Fruit fly (Drosophila melanogaster) Kc167 (cell line): ENCODE measurements around the gene CG15283.

Experiments used
- Myc ChIP-seq: fragments of >200 bp; optimal IDR thresholded peaks from 2 replicates; lab custom pipeline; 2017; ENCODE audit warnings: missing external identifiers
- Sin3A ChIP-seq: fragments of >200 bp; optimal IDR thresholded peaks from 2 replicates; lab custom pipeline; 2018; ENCODE audit warnings: missing external identifiers
- h ChIP-seq: fragments of >200 bp; optimal IDR thresholded peaks from 3 replicates; lab custom pipeline; 2018; ENCODE audit warnings: missing external identifiers
- psq ChIP-seq: fragments of >200 bp; optimal IDR thresholded peaks from 2 replicates; lab custom pipeline; 2017; ENCODE audit warnings: missing external identifiers
- ttk ChIP-seq: sonication (Bioruptor generic); optimal IDR thresholded peaks from 2 replicates; lab custom pipeline; 2017; ENCODE audit warnings: missing external identifiers

DNA sequence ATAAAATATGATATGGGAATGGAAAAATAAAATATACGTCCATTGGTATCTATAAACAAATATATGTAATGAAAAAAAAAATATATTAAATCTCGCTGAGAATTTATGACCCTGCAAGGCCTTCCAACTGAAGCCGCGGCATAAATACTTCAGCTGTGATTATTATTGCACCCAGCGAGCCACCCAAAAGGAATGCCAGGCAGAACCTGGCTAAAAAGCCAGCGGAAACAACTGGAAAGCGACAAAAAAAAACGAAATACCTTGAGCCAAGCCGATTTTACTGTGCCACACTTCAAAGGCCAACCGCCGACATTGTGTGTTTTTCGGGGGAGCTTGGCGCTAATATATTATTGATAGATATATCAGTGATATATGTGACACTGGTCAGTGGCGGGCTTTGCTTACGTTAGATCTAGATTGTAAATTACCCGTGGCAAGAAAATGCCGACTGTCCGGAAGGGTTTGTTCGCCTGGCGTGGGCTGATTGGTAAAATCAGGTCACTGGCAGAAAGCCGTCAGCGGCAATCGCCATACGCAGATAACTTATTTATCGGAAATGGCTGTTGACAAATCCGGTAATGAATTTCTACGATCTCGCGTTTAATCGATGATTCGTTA is 47.8 kb upstream of the CG15283 start:
- TF ChIP-seq psq (lab: Kevin White, UChicago) (no peak), Myc (lab: Kevin White, UChicago) (no peak), Sin3A (lab: Kevin White, UChicago) (no peak), h (no peak), ttk (lab: Kevin White, UChicago) (no peak)
